Worm (Caenorhabditis elegans): Measurements from ENCODE around the gene clic-1.

Gene clic-1

ce11 chrV:7778999-7779398 is 44.3 kb upstream of the clic-1 start (continued):
- TF ChIP-seq hlh-12 (tag; optimal IDR thresholded peaks at IDR 0.05) (no peak), atf-7 (tag; optimal IDR thresholded peaks at IDR 0.05) (peak; percentile 18)

ce11 chrV:7777098-7777497 is 42.4 kb upstream of the clic-1 start, which contains the start of gene C26F1.3:
Gene C26F1.3 (plus strand): TSS chrV:7777300.
- no peak for TF ChIP-seq K11D2.4 (GFP tag; IDR thresholded peaks at IDR 0.05)
- peak; percentile 55; the same call in 1 of the 2 replicates for TF ChIP-seq C17E4.6 (GFP tag; IDR thresholded peaks at IDR 0.05)
- TF ChIP-seq F37B4.10 (GFP tag; IDR thresholded peaks at IDR 0.05): no peak
- no peak for TF ChIP-seq ztf-22 (GFP tag; optimal IDR thresholded peaks at IDR 0.05)
- no peak for TF ChIP-seq aptf-2 (GFP tag; conservative IDR thresholded peaks at IDR 0.05)
- no peak for TF ChIP-seq hmg-20 (GFP tag; IDR thresholded peaks at IDR 0.05)
- TF ChIP-seq mel-28 (tag; optimal IDR thresholded peaks at IDR 0.05; ENCODE audit: borderline replicate concordance): no peak
- TF ChIP-seq unc-130 (GFP tag; optimal IDR thresholded peaks at IDR 0.05): no peak
- no peak for TF ChIP-seq F57C9.4 (tag; optimal IDR thresholded peaks at IDR 0.05)
- TF ChIP-seq somi-1 (GFP tag; optimal IDR thresholded peaks at IDR 0.05): no peak
- no peak for TF ChIP-seq F23B12.7 (tag; optimal IDR thresholded peaks at IDR 0.05; ENCODE audit: insufficient read depth)
- TF ChIP-seq ztf-3 (GFP tag; optimal IDR thresholded peaks at IDR 0.05): no peak
- no peak for TF ChIP-seq egl-44 (GFP tag; IDR thresholded peaks at IDR 0.05)
- TF ChIP-seq nhr-80 (tag; optimal IDR thresholded peaks at IDR 0.05): no peak
- TF ChIP-seq ztf-6 (GFP tag; IDR thresholded peaks at IDR 0.05): no peak
- TF ChIP-seq let-607 (tag; optimal IDR thresholded peaks at IDR 0.05): no peak
- TF ChIP-seq ccch-3 (GFP tag; optimal IDR thresholded peaks at IDR 0.05): no peak
- TF ChIP-seq B0035.1 (tag; optimal IDR thresholded peaks at IDR 0.05): no peak
- no peak for TF ChIP-seq tlf-1 (GFP tag; optimal IDR thresholded peaks at IDR 0.05)
- no peak for TF ChIP-seq F22D6.2 (tag; optimal IDR thresholded peaks at IDR 0.05)
- TF ChIP-seq ceh-79 (tag; optimal IDR thresholded peaks at IDR 0.05): no peak
- no peak for TF ChIP-seq zim-3 (tag; optimal IDR thresholded peaks at IDR 0.05)
- no peak for TF ChIP-seq ztf-28 (GFP tag; IDR thresholded peaks at IDR 0.05)
- TF ChIP-seq hmg-1.2 (GFP tag; IDR thresholded peaks at IDR 0.05): 0 out of 2 replicates have a peak, but pooled peaks have one; percentile 6
- no peak for TF ChIP-seq ceh-58 (GFP tag; IDR thresholded peaks at IDR 0.05)
- no peak for TF ChIP-seq F33H1.4 (GFP tag; IDR thresholded peaks at IDR 0.05)
- TF ChIP-seq Y56A3A.18 (GFP tag; IDR thresholded peaks at IDR 0.05): 0 out of 2 replicates have a peak, but pooled peaks have one; percentile 15
- peak; percentile 54 for TF ChIP-seq madf-6 (GFP tag; IDR thresholded peaks at IDR 0.05)
- no peak for TF ChIP-seq bed-1 (GFP tag; IDR thresholded peaks at IDR 0.05)
- TF ChIP-seq hsf-1 (GFP tag; IDR thresholded peaks at IDR 0.05): peak; percentile 81
- no peak for TF ChIP-seq die-1 (tag; optimal IDR thresholded peaks at IDR 0.05)
- no peak for TF ChIP-seq fkh-3 (tag; optimal IDR thresholded peaks at IDR 0.05)
- TF ChIP-seq dox-1 (GFP tag; IDR thresholded peaks at IDR 0.05): no peak
- no peak for TF ChIP-seq F10E7.11 (tag; optimal IDR thresholded peaks at IDR 0.05)
- TF ChIP-seq T07F8.4 (tag; optimal IDR thresholded peaks at IDR 0.05): no peak
- no peak for TF ChIP-seq bed-2 (GFP tag; IDR thresholded peaks at IDR 0.05)
- no peak for TF ChIP-seq C06A6.2 (GFP tag; conservative IDR thresholded peaks at IDR 0.05)
- TF ChIP-seq pha-4 (tag; optimal IDR thresholded peaks at IDR 0.05): no peak
- TF ChIP-seq tbx-9 (tag; optimal IDR thresholded peaks at IDR 0.05; ENCODE audit: borderline replicate concordance): no peak
- no peak for TF ChIP-seq F52B5.7 (tag; optimal IDR thresholded peaks at IDR 0.05)
- peak; percentile 51 for TF ChIP-seq repo-1 (tag; optimal IDR thresholded peaks at IDR 0.05)
- TF ChIP-seq madf-8 (GFP tag; conservative IDR thresholded peaks at IDR 0.05): no peak
- no peak for TF ChIP-seq D2030.7 (GFP tag; IDR thresholded peaks at IDR 0.05)
- TF ChIP-seq lsy-27 (tag; optimal IDR thresholded peaks at IDR 0.05; ENCODE audit: borderline replicate concordance, insufficient read depth): no peak
- TF ChIP-seq hrde-1 (tag; optimal IDR thresholded peaks at IDR 0.05; ENCODE audit: borderline replicate concordance): peak; percentile 71
